Worm (Caenorhabditis elegans) whole organism, L4/young adult: ENCODE results near the gene Y48G9A.6.

Source experiments
- W03F9.2 ChIP-seq: fragments of 150-350 bp; optimal IDR thresholded peaks from 2 replicates; lab custom pipeline; 2014; ENCODE audit warnings: missing biosample characterization, missing genetic modification characterization
- dao-5 ChIP-seq: sonication (generic microtip); optimal IDR thresholded peaks from 2 replicates; lab custom pipeline; 2016; ENCODE audit warnings: missing genotype, missing genetic modification characterization, moderate library complexity, missing compliant biosample characterization
- him-1 ChIP-seq: sonication (generic microtip); optimal IDR thresholded peaks from 2 replicates; lab custom pipeline; 2016; ENCODE audit warnings: missing genotype, missing genetic modification reagents, missing genetic modification characterization, missing compliant biosample characterization

DNA sequence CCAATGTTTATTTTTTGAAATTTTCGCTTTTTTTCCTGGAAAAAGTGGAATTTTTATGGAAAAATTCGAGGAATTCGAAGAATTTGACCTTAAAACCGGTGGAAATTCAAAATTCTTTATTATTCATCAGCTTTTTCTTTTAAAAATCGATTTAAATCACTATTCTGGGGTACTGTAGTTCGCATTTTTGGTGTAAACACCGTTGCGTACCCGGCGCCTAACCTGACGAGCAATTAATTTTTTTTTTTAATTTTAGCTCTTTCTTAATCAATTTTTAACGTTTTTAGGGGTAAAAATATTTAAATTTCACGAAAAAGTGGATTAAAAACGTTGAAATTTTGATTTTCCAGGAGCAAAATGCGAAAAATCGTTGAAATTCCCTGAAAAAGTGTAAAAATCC lies 16.3 kb downstream of the Y48G9A.6 start:
- TF ChIP-seq him-1 (tag; lab: Kevin White, UChicago) = no peak
- no peak for TF ChIP-seq W03F9.2 (tag; lab: Kevin White, UChicago)
- no peak for TF ChIP-seq dao-5
